Worm (Caenorhabditis elegans): ENCODE results near the gene sqv-1.

DNA sequence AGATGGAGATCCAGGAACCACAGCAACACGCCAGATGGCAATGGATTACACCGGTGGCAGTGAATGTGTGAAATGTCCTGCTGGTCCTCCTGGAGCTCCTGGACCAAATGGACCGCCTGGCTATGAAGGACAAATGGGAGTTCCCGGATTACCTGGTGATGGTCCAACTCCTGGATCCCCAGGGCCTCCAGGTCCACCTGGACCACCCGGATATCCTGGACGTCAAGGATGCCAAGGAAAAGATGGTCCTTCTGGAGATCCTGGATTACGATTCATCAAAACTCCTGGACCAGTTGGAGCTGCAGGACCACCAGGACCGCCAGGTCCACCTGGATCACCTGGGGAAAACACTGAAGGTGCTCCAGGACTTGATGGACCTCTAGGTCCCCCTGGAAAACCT lies 3.6 kb upstream of the sqv-1 start:
- TF ChIP-seq pag-3 (tag; optimal IDR thresholded peaks at IDR 0.05; ENCODE audit: borderline replicate concordance) = no peak
- TF ChIP-seq dmd-4 (tag; optimal IDR thresholded peaks at IDR 0.05; ENCODE audit: borderline replicate concordance) = no peak
- TF ChIP-seq fkh-6 (tag; optimal IDR thresholded peaks at IDR 0.05) = no peak
- no peak for TF ChIP-seq pat-9 (tag; optimal IDR thresholded peaks at IDR 0.05)
- no peak for TF ChIP-seq gmeb-2 (tag; optimal IDR thresholded peaks at IDR 0.05)
- no peak for TF ChIP-seq ceh-6 (GFP tag; optimal IDR thresholded peaks at IDR 0.05)
- no peak for TF ChIP-seq npax-4 (tag; optimal IDR thresholded peaks at IDR 0.05)
- TF ChIP-seq F13H6.1 (tag; optimal IDR thresholded peaks at IDR 0.05) = no peak
- TF ChIP-seq ets-4 (tag; optimal IDR thresholded peaks at IDR 0.05) = no peak
- no peak for TF ChIP-seq tbx-2 (tag; optimal IDR thresholded peaks at IDR 0.05)
- no peak for TF ChIP-seq nfya-1 (tag; optimal IDR thresholded peaks at IDR 0.05)
- no peak for TF ChIP-seq nhr-11 (tag; optimal IDR thresholded peaks at IDR 0.05)
